Worm (Caenorhabditis elegans): ENCODE data around the gene ZK673.1.

ZK673.1 gene

DNA sequence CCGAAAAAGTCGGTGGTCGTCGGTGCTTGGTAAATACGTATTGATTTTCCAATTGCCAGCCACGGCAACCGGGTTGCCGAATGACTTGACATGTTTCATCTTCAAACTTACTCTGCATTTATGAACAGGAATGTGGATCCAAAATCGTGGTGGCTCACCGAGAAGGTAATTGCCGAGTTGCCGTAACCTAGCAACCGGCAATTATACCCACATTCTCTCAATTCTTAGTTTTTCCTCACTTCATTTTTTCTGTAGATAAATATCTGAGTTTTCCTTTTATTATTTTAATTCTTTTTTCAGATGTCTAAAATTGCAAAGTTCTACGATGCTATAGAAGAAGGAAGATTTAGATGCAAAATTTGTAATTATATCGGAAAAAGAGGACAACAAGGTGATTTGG is 9.7 kb downstream of the ZK673.1 start, which contains the start of gene ZK673.4:
Gene ZK673.4, plus strand, starts transcription at position 301 of the 400 bp plus-strand sequence.
- TF ChIP-seq ceh-79 (tag; optimal IDR thresholded peaks at IDR 0.05): no peak
- TF ChIP-seq mcd-1 (GFP tag; IDR thresholded peaks at IDR 0.05): 0 out of 2 replicates have a peak, but pooled peaks have one; percentile 22

DNA sequence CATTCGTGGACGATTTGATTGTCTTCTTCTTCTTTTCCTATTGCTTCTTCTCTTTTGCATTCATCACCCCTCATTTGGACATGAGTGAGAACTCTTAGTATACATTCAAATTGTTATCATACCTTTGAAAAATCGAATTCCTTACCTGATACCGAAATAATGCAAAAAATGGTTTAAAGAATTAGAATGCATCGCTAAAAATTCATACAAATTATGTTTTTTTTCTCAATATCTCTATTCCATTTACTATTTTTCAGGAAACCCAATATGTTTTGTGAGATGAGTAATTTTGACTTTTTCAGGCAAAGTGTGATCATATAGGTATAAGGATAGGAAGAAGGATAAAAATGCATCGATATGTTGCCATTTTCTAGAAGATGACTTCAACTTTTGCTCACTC is 14.0 kb downstream of the ZK673.1 start, which contains the start of gene ZK673.11:
Gene ZK673.11, plus strand, starts transcription at position 301 of the 400 bp plus-strand sequence.
- TF ChIP-seq ztf-25 (GFP tag; IDR thresholded peaks at IDR 0.05): no peak
- TF ChIP-seq Y95B8A.8 (GFP tag; IDR thresholded peaks at IDR 0.05): no peak

DNA sequence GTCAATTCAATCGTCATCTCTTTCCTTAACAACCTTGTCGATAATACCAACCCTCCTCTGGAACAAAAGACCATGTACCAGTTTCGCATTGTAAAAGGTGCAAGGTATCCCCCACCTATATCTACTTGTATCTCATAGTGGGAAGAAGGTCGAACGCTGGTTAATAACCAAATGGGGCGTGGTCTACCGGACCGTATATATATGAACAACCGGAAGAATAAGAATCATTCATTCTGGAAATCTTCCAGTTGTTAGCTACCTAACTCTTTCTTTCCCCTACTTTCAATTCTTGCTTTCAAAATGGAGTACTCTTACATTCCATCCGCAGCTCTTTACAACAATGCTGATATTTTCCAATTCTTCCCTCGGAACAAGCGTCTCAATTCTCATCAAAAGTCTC is 18.3 kb downstream of the ZK673.1 start, which contains the start of gene ZK673.5:
Gene ZK673.5, plus strand, starts transcription at position 301 of the 400 bp plus-strand sequence.
- TF ChIP-seq attf-3 (GFP tag; conservative IDR thresholded peaks at IDR 0.05) (no peak), egrh-3 (GFP tag; IDR thresholded peaks at IDR 0.05) (no peak), bed-1 (GFP tag; IDR thresholded peaks at IDR 0.05) (no peak), lir-1 (GFP tag; conservative IDR thresholded peaks at IDR 0.05) (no peak), lag-1 (GFP tag; IDR thresholded peaks at IDR 0.05) (no peak), K11D2.4 (GFP tag; IDR thresholded peaks at IDR 0.05) (no peak)

DNA sequence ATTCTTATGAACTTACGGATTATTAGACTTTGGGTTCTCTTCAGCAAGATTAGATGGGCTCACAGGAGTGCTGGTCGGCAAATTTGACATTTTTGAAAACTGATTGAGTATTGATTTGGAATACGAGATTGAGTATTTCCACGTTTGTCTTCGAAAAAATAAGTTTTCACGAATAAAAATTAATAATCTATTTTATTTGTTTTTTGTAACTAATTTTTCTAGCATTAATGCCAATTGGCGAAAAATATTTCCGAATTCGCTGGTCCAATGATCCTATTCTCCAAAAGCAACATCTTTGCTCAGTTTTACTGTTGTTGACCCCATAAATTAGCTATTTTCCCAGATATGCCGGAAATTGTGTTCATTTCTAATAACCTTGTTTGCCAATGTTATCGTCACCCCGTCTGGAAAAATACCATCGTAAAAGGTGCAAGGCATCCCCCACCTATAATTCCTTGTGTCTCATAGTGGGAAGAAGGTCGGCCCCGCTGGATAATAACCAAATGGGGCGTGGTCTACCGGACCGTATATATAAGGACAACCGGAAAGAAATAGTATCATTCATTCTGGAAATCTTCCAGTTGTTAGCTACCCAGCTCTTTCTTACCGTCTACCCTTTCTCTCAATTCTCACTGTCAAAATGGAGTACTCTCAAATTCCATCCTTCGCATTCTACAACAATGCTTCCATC is 21.4 kb downstream of the ZK673.1 start, which contains the start of the genes ZK673.6 and sdz-37:
Gene ZK673.6, minus strand, starts transcription at position 101 of the 691 bp plus-strand sequence.
Gene sdz-37, plus strand, starts transcription at position 641 of the 691 bp plus-strand sequence.
- no peak for TF ChIP-seq madf-8 (GFP tag; conservative IDR thresholded peaks at IDR 0.05)
- no peak for TF ChIP-seq snpc-1.1 (tag; optimal IDR thresholded peaks at IDR 0.05; ENCODE audit: insufficient read depth)

DNA sequence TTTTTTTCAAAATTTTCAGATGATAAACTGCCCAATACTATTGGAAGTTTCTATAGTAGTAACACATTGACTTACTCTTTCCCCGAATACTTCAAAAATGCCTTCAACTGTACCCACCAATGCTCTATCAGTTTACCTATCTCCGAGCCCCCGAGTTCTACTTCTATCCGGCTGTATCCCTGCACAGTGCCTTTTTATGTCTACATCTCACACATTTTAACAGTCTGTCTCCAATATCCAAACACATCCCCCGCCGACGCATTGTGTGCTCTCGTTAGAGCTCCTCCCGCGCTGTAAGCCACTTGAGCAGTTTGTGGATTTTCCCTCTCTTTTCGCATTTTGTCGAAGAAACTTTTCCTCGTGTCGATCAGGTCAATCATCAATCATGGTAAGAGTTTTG is 23.6 kb downstream of the ZK673.1 start, which contains the start of gene tnc-2:
Gene tnc-2, plus strand, starts transcription at position 301 of the 400 bp plus-strand sequence.
- TF ChIP-seq snpc-1.1 (tag; optimal IDR thresholded peaks at IDR 0.05; ENCODE audit: insufficient read depth): no peak
- TF ChIP-seq sea-2 (GFP tag; IDR thresholded peaks at IDR 0.05): no peak
- no peak for TF ChIP-seq zfh-2 (GFP tag; conservative IDR thresholded peaks at IDR 0.05)
- TF ChIP-seq lin-54 (GFP tag; optimal IDR thresholded peaks at IDR 0.05): no peak
- TF ChIP-seq madf-3 (GFP tag; IDR thresholded peaks at IDR 0.05): no peak
- TF ChIP-seq rec-8 (tag; optimal IDR thresholded peaks at IDR 0.05): no peak
- no peak for TF ChIP-seq C06A6.2 (GFP tag; conservative IDR thresholded peaks at IDR 0.05)
- TF ChIP-seq bed-2 (GFP tag; IDR thresholded peaks at IDR 0.05): no peak
- TF ChIP-seq ZK185.1 (tag; optimal IDR thresholded peaks at IDR 0.05; ENCODE audit: poor library complexity, severe bottlenecking): no peak
- no peak for TF ChIP-seq F55B11.4 (tag; optimal IDR thresholded peaks at IDR 0.05; ENCODE audit: borderline replicate concordance, insufficient read depth)
- TF ChIP-seq ccch-3 (GFP tag; optimal IDR thresholded peaks at IDR 0.05): no peak
- no peak for TF ChIP-seq T07F8.4 (tag; optimal IDR thresholded peaks at IDR 0.05)
- no peak for TF ChIP-seq B0035.1 (tag; optimal IDR thresholded peaks at IDR 0.05)
- no peak for TF ChIP-seq hsf-1 (GFP tag; IDR thresholded peaks at IDR 0.05)
- TF ChIP-seq xnd-1 (tag; optimal IDR thresholded peaks at IDR 0.05): no peak

DNA sequence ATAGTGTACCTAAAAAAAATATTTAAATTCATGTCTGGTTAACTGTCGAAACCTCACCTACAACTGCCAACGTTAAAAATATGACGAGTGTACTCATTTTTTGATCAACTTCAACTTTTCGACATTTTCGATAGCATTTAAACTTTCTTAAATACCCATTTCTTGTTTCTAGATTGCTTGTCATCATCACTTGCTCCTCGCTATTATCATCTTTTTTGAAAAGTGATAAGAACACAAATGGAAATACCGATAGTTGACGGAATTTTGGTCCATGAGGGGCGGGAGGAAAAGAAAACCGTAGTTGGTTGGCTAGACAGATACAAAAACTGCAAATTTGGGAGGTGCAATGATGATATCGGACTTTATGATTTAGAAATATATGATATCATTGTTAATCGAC is 27.2 kb downstream of the ZK673.1 start, which contains the start of gene clec-143:
Gene clec-143, minus strand, starts transcription at position 139 of the 400 bp plus-strand sequence.
- no peak for TF ChIP-seq lag-1 (GFP tag; IDR thresholded peaks at IDR 0.05)
- no peak for TF ChIP-seq nhr-179 (tag; optimal IDR thresholded peaks at IDR 0.05)
- TF ChIP-seq nhr-80 (tag; optimal IDR thresholded peaks at IDR 0.05): peak; percentile 61
- TF ChIP-seq B0261.1 (tag; optimal IDR thresholded peaks at IDR 0.05): no peak
- no peak for TF ChIP-seq F49E8.2 (tag; optimal IDR thresholded peaks at IDR 0.05; ENCODE audit: insufficient read depth)
- no peak for TF ChIP-seq K11D2.4 (GFP tag; IDR thresholded peaks at IDR 0.05)
- TF ChIP-seq dpl-1 (GFP tag; optimal IDR thresholded peaks at IDR 0.05): no peak
